Worm (Caenorhabditis elegans) whole organism, L4 larva: Measurements from ENCODE around the gene klo-2.

Experiments used
- F10B5.3 ChIP-seq: sonication (generic microtip); optimal IDR thresholded peaks from 2 replicates; lab custom pipeline; 2016; ENCODE audit warnings: mild to moderate bottlenecking, missing genetic modification characterization, missing compliant biosample characterization
- F26F4.8 ChIP-seq: fragments of 200-800 bp; sonication (Bioruptor generic); conservative IDR thresholded peaks from 2 replicates; pipeline ENCODE4 v1.3.6; 2022; ENCODE audit warnings: missing genetic modification characterization, missing compliant biosample characterization
- F44E2.7 ChIP-seq: fragments of 200-800 bp; sonication (Bioruptor generic); IDR thresholded peaks from 2 replicates; pipeline ENCODE4 v2.1.2; 2022; ENCODE audit warnings: missing genetic modification characterization, missing compliant biosample characterization
- F49E8.2 ChIP-seq: sonication (generic microtip); optimal IDR thresholded peaks from 2 replicates; lab custom pipeline; 2016; ENCODE audit warnings: missing compliant biosample characterization, mild to moderate bottlenecking, missing genetic modification characterization, borderline replicate concordance
- T20F7.1 ChIP-seq: fragments of 200-800 bp; sonication (Bioruptor generic); optimal IDR thresholded peaks from 2 replicates; lab custom pipeline; 2018; ENCODE audit warnings: mild to moderate bottlenecking, missing genetic modification characterization, missing compliant biosample characterization
- T26A8.4 ChIP-seq: fragments of 200-800 bp; sonication (Bioruptor generic); IDR thresholded peaks from 2 replicates; pipeline ENCODE4 v1.3.6; 2022; ENCODE audit warnings: missing genetic modification characterization, missing compliant biosample characterization
- Y48G9A.11 ChIP-seq: fragments of 200-800 bp; sonication (Bioruptor generic); IDR thresholded peaks from 2 replicates; pipeline ENCODE4 v1.3.6; 2022; ENCODE audit warnings: missing genetic modification reagents, missing genetic modification characterization, missing compliant biosample characterization
- Y5F2A.4 ChIP-seq: fragments of 200-800 bp; sonication (Bioruptor generic); optimal IDR thresholded peaks from 2 replicates; lab custom pipeline; 2018; ENCODE audit warnings: mild to moderate bottlenecking, missing genetic modification characterization, missing compliant biosample characterization
- aha-1 ChIP-seq: fragments of 150-350 bp; peaks from one replicate; lab custom pipeline; 2014; ENCODE audit warnings: missing biosample characterization, missing genetic modification characterization
- ama-1 ChIP-seq: fragments of 150-350 bp; optimal IDR thresholded peaks from 2 replicates; lab custom pipeline; 2014; ENCODE audit warnings: inconsistent platforms, mixed read lengths
- arid-1 ChIP-seq: fragments of 200-800 bp; sonication (Bioruptor generic); conservative IDR thresholded peaks from 2 replicates; pipeline ENCODE4 v1.3.6; 2022; ENCODE audit warnings: missing genetic modification reagents, missing genetic modification characterization, missing compliant biosample characterization
- attf-4 ChIP-seq: sonication (generic microtip); optimal IDR thresholded peaks from 3 replicates; lab custom pipeline; 2017; ENCODE audit warnings: missing biosample characterization, missing genetic modification characterization
- ceh-28 ChIP-seq: fragments of 150-350 bp; optimal IDR thresholded peaks from 2 replicates; lab custom pipeline; 2014; ENCODE audit warnings: missing biosample characterization, missing genetic modification reagents, missing genetic modification characterization
- ceh-44 ChIP-seq: fragments of 200-800 bp; sonication (Bioruptor generic); IDR thresholded peaks from 2 replicates; pipeline ENCODE4 v1.3.6; 2022; ENCODE audit warnings: missing genetic modification reagents, missing genetic modification characterization, missing compliant biosample characterization
- ceh-62 ChIP-seq: sonication (generic microtip); optimal IDR thresholded peaks from 2 replicates; lab custom pipeline; 2017; ENCODE audit warnings: missing biosample characterization, missing genetic modification characterization
- ceh-82 ChIP-seq: sonication (generic microtip); optimal IDR thresholded peaks from 2 replicates; lab custom pipeline; 2017; ENCODE audit warnings: missing biosample characterization, missing genetic modification characterization
- ces-1 ChIP-seq: fragments of 150-350 bp; sonication (generic microtip); optimal IDR thresholded peaks from 4 replicates; lab custom pipeline; 2014; ENCODE audit warnings: missing biosample characterization, missing genetic modification reagents, missing genetic modification characterization
- daf-19 ChIP-seq: fragments of 200-800 bp; sonication (Bioruptor generic); conservative IDR thresholded peaks from 2 replicates; pipeline ENCODE4 v1.3.6; 2022; ENCODE audit warnings: missing genetic modification characterization, missing compliant biosample characterization
- dmd-9 ChIP-seq: fragments of 200-800 bp; sonication (Bioruptor generic); IDR thresholded peaks from 2 replicates; pipeline ENCODE4 v1.3.6; 2022; ENCODE audit warnings: missing genetic modification reagents, missing genetic modification characterization, missing compliant biosample characterization
- dpl-1 ChIP-seq: fragments of 150-350 bp; optimal IDR thresholded peaks from 2 replicates; lab custom pipeline; 2014; ENCODE audit warnings: missing biosample characterization, missing genetic modification reagents, missing genetic modification characterization
- egl-27 ChIP-seq: sonication (generic microtip); optimal IDR thresholded peaks from 3 replicates; lab custom pipeline; 2017; ENCODE audit warnings: missing biosample characterization, missing genetic modification reagents, missing genetic modification characterization
- egl-43 ChIP-seq: fragments of 200-800 bp; sonication (Bioruptor generic); IDR thresholded peaks from 2 replicates; pipeline ENCODE4 v1.3.6; 2022; ENCODE audit warnings: missing genetic modification reagents, missing genetic modification characterization, missing compliant biosample characterization
- hif-1 ChIP-seq, 2 experiments: sonication (generic microtip); optimal IDR thresholded peaks; 2 replicates each; lab custom pipeline; 2016 to 2017; ENCODE audit warnings: missing compliant biosample characterization in 2 of 2, missing genetic modification characterization in 2 of 2, missing genetic modification reagents in 2 of 2, missing genotype in 2 of 2, mild to moderate bottlenecking in 1 of 2
- hmg-1.1 ChIP-seq: fragments of 200-800 bp; sonication (Bioruptor generic); IDR thresholded peaks from 2 replicates; pipeline ENCODE4 v1.3.6; 2022; ENCODE audit warnings: missing genetic modification reagents, missing genetic modification characterization, missing compliant biosample characterization
- lin-13 ChIP-seq: fragments of 150-350 bp; optimal IDR thresholded peaks from 2 replicates; lab custom pipeline; 2014; ENCODE audit warnings: missing biosample characterization, missing genetic modification reagents, missing genetic modification characterization
- lin-38 ChIP-seq: fragments of 200-800 bp; sonication (Bioruptor generic); IDR thresholded peaks from 2 replicates; pipeline ENCODE4 v1.3.6; 2022; ENCODE audit warnings: missing genetic modification reagents, missing genetic modification characterization, missing compliant biosample characterization
- lir-3 ChIP-seq: sonication (generic microtip); optimal IDR thresholded peaks from 2 replicates; lab custom pipeline; 2016; ENCODE audit warnings: mild to moderate bottlenecking, missing genetic modification characterization, missing compliant biosample characterization
- lsy-2 ChIP-seq, 2 experiments: fragments of 150-350 bp in 1 of 2; sonication (generic microtip) in 1 of 2; optimal IDR thresholded peaks; 2 replicates each; lab custom pipeline; 2014 to 2017; ENCODE audit warnings: missing biosample characterization in 2 of 2, missing genetic modification characterization in 2 of 2
- madf-9 ChIP-seq: fragments of 200-800 bp; sonication (Bioruptor generic); conservative IDR thresholded peaks from 2 replicates; pipeline ENCODE4 v1.3.6; 2022; ENCODE audit warnings: missing genetic modification reagents, missing genetic modification characterization, missing compliant biosample characterization
- mes-2 ChIP-seq: sonication (generic microtip); optimal IDR thresholded peaks from 2 replicates; lab custom pipeline; 2016; ENCODE audit warnings: missing genotype, mild to moderate bottlenecking, missing genetic modification characterization, missing compliant biosample characterization; ENCODE audit not compliant: poor library complexity, severe bottlenecking
- nhr-111 ChIP-seq: fragments of 200-800 bp; sonication (Bioruptor generic); optimal IDR thresholded peaks from 2 replicates; lab custom pipeline; 2018; ENCODE audit warnings: mild to moderate bottlenecking, missing genetic modification characterization, missing compliant biosample characterization
- nhr-25 ChIP-seq: sonication (generic microtip); optimal IDR thresholded peaks from 2 replicates; lab custom pipeline; 2017; ENCODE audit warnings: missing genetic modification characterization, mild to moderate bottlenecking, missing compliant biosample characterization, antibody characterized with exemption, moderate library complexity, borderline replicate concordance; ENCODE audit not compliant: insufficient read depth
- nhr-42 ChIP-seq: fragments of 200-800 bp; sonication (Bioruptor generic); IDR thresholded peaks from 2 replicates; pipeline ENCODE4 v1.3.6; 2022; ENCODE audit warnings: missing genetic modification characterization, missing compliant biosample characterization
- nhr-76 ChIP-seq: fragments of 150-350 bp; optimal IDR thresholded peaks from 2 replicates; lab custom pipeline; 2014; ENCODE audit warnings: missing biosample characterization, missing genetic modification characterization
- pha-4 ChIP-seq, 2 experiments: fragments of 150-350 bp in 1 of 2; fragments of 200-800 bp in 1 of 2; sonication (Bioruptor generic) in 1 of 2; IDR thresholded peaks in 1 of 2; optimal IDR thresholded peaks in 1 of 2; 2 replicates each; pipeline versions ENCODE4 v1.3.6 to Lab custom; 2014 to 2022; ENCODE audit warnings: missing genetic modification characterization in 2 of 2, missing genetic modification reagents in 2 of 2, missing biosample characterization in 1 of 2, missing compliant biosample characterization in 1 of 2
- php-3 ChIP-seq: fragments of 200-800 bp; sonication (Bioruptor generic); IDR thresholded peaks from 2 replicates; pipeline ENCODE4 v1.3.6; 2022; ENCODE audit warnings: missing genetic modification reagents, missing genetic modification characterization, missing compliant biosample characterization
- sdz-12 ChIP-seq: fragments of 200-800 bp; sonication (Bioruptor generic); optimal IDR thresholded peaks from 2 replicates; lab custom pipeline; 2018; ENCODE audit warnings: mild to moderate bottlenecking, missing genetic modification characterization, missing compliant biosample characterization
- skn-1 ChIP-seq: fragments of 150-350 bp; optimal IDR thresholded peaks from 2 replicates; lab custom pipeline; 2014; ENCODE audit warnings: missing biosample characterization, missing genetic modification characterization
- snpc-4 ChIP-seq: fragments of 150-350 bp; optimal IDR thresholded peaks from 2 replicates; lab custom pipeline; 2014; ENCODE audit warnings: missing biosample characterization, missing genetic modification characterization
- tra-1 ChIP-seq: fragments of 200-800 bp; sonication (Bioruptor generic); IDR thresholded peaks from 2 replicates; pipeline ENCODE4 v1.3.6; 2022; ENCODE audit warnings: missing genetic modification reagents, missing genetic modification characterization, missing compliant biosample characterization
- unc-130 ChIP-seq: sonication (generic microtip); optimal IDR thresholded peaks from 2 replicates; lab custom pipeline; 2016; ENCODE audit warnings: missing genetic modification reagents, missing genetic modification characterization, missing compliant biosample characterization
- ztf-7 ChIP-seq: fragments of 150-350 bp; optimal IDR thresholded peaks from 2 replicates; lab custom pipeline; 2014; ENCODE audit warnings: missing biosample characterization, missing genetic modification characterization

klo-2 gene

DNA sequence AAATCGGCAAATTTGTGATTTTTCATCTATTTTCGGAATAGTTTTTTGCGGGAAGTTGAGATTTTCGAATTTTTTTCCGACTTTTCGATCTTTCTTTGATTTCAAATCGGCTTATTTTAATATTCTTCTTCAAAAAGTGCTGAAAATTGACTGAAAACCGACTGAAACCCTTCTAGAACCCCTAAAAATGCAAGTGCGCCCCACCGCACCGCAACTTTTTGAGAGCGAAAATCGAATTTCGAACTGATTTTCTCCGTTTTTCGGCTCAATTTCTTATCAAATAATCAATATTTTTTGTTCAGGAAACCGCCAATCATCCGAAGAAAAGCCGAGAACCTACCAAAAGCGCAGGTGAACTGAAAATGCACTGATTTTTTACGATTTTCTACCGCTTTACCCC is 31.3 kb downstream of the klo-2 start:
- TF ChIP-seq lin-38 (GFP tag; lab: Robert Waterston, UW), result peak; percentile 62
- no peak for TF ChIP-seq hmg-1.1 (GFP tag; lab: Robert Waterston, UW)
- TF ChIP-seq daf-19 (GFP tag; lab: Robert Waterston, UW), result no peak
- no peak for TF ChIP-seq T20F7.1
- no peak for TF ChIP-seq F26F4.8 (GFP tag; lab: Robert Waterston, UW)
- TF ChIP-seq php-3 (GFP tag; lab: Robert Waterston, UW), result no peak
- TF ChIP-seq ceh-62, result no peak

DNA sequence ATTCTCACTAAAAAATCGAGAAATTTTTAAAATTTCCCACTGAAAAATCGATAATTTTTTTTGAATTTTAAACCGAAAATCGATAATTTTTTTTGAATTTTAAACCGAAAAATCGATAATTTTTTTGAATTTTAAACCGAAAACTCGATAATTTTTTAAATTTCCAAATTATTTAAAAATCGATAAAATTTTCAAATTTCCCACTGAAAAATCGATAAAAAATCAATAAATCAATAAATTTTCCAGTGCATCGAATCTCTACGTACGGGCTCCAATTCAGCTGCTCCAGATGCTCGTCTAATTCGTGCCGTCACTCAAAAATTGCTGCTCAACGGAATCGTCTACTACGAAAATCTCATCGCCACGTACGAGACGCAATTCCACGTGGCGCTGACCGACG is 32.6 kb downstream of the klo-2 start:
- TF ChIP-seq unc-130 (GFP tag; lab: Kevin White, UChicago) (no peak), ceh-28 (peak; percentile 98), dmd-9 (0 out of 2 replicates have a peak, but pooled peaks have one; percentile 24)

DNA sequence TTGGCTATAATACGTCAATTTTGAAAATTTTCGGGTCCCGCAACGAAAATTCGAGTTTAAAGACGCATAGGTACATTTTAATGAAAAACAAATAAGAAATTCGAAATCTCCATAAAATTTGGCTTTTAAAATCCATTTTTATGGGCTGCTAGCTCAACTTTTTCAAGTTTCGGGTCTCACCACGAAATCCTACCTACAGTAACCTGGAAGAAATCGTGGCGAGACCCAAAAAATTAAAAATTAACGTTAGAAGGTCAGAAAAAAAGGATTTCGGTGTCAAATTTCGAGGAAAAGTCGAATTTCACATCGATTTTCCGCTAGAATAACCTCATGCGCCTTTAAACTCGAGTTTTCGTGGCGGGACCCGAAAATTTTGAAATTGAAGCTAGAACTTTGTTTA is 36.2 kb downstream of the klo-2 start:
- TF ChIP-seq nhr-42 (no peak), dpl-1 (no peak), lsy-2 (tag; optimal IDR thresholded peaks at IDR 0.05; lab: Kevin White, UChicago) (peak in 1 of 2 experiments; percentile 68), skn-1 (no peak), Y5F2A.4 (GFP tag; lab: Kevin White, UChicago) (no peak), F10B5.3 (tag; lab: Kevin White, UChicago) (no peak), egl-43 (GFP tag; lab: Robert Waterston, UW) (no peak), snpc-4 (no peak), nhr-25 (no peak), lin-13 (GFP tag; lab: Kevin White, UChicago) (peak; percentile 88), lir-3 (tag; lab: Kevin White, UChicago) (no peak), F49E8.2 (tag; lab: Kevin White, UChicago) (no peak), ceh-62 (no peak)

DNA sequence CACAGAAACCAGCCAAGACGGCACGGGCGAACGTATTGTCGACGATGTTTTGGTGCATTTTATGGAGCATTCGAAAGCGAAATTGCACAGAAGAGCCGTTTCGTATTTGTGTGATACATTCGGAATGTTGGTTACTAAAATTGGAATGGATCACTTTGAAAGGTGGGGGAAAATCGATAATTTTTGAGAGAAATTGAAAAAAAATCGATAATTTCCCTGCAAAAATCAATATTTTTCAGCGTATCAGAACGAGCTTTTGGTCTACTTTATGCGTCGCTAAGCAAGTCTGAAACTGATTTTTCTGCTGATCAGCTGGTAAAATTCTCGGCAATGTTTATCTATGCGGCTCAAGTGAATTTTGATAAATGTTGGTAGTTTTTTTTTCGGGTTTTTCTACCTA is 36.7 kb downstream of the klo-2 start:
- TF ChIP-seq ceh-28, result peak; percentile 77
- no peak for TF ChIP-seq T26A8.4 (GFP tag; lab: Robert Waterston, UW)

DNA sequence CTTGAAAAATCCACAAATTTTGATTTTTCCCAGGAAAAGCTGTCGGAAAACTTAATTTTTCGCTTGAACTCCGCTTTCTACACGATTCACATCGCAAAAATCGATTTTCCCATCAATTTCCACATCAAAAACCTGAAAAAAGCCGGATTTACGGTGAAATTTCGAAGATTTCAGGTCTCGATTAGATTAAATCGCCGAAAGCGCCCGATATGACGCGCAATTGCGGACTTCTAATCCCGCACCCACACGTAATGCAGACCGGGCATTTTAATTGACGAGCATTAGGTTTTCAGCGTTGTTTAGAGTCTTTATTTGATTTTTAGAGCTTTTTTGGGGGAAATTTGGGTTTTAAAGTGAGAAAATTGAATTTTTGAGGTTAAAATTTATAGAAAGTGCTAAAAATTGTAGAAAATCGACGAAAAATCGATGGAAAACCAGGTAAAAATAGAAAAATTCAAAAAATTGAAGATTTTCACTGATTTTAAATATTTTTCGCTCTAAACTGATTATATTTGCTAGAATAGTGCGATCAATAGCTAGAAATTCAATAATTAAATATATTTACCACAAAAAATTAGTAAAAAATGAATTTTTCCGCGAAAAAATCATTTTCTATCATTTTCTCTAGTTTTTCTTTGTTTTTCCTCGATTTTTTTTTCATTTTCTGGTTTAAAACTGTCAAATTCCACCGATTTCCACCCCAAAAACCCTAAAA is 41.2 kb downstream of the klo-2 start, which contains the start of gene Y54F10AL.1:
Y54F10AL.1 (plus strand) TSS at position 665 of the 715 bp plus-strand sequence.
- TF ChIP-seq ztf-7 (tag; lab: Kevin White, UChicago), result no peak
- TF ChIP-seq hif-1 (tag; optimal IDR thresholded peaks at IDR 0.05; lab: Kevin White, UChicago), result no peak
- no peak for TF ChIP-seq skn-1
- TF ChIP-seq lsy-2 (tag; optimal IDR thresholded peaks at IDR 0.05; lab: Kevin White, UChicago), result peak in 1 of 2 experiments; percentile 40
- no peak for TF ChIP-seq egl-43 (GFP tag; lab: Robert Waterston, UW)
- TF ChIP-seq aha-1 (tag; lab: Kevin White, UChicago), result peak; percentile 88
- TF ChIP-seq ceh-82 (tag; lab: Kevin White, UChicago), result no peak
- no peak for TF ChIP-seq F10B5.3 (tag; lab: Kevin White, UChicago)
- no peak for TF ChIP-seq F44E2.7 (GFP tag; lab: Robert Waterston, UW)
- TF ChIP-seq pha-4 (GFP tag; IDR thresholded peaks at IDR 0.05; lab: Robert Waterston, UW), result no peak
- no peak for TF ChIP-seq pha-4 (tag; optimal IDR thresholded peaks at IDR 0.05; lab: Kevin White, UChicago)
- no peak for TF ChIP-seq ces-1
- TF ChIP-seq arid-1 (GFP tag; lab: Robert Waterston, UW), result no peak
- no peak for TF ChIP-seq sdz-12 (GFP tag; lab: Kevin White, UChicago)
- TF ChIP-seq mes-2 (tag; lab: Kevin White, UChicago), result peak; percentile 46
- TF ChIP-seq nhr-42, result no peak
- TF ChIP-seq lir-3 (tag; lab: Kevin White, UChicago), result no peak
- peak; percentile 36 for TF ChIP-seq lin-38 (GFP tag; lab: Robert Waterston, UW)
- TF ChIP-seq madf-9 (GFP tag; lab: Robert Waterston, UW), result no peak
- TF ChIP-seq attf-4, result no peak
- no peak for TF ChIP-seq nhr-111 (GFP tag; lab: Kevin White, UChicago)
- no peak for TF ChIP-seq Y48G9A.11 (GFP tag; lab: Robert Waterston, UW)
- no peak for TF ChIP-seq ceh-44 (GFP tag; lab: Robert Waterston, UW)
- no peak for TF ChIP-seq tra-1 (GFP tag; lab: Robert Waterston, UW)
- peak; percentile 24 for TF ChIP-seq dpl-1
- TF ChIP-seq nhr-76, result no peak
- no peak for TF ChIP-seq egl-27
- TF ChIP-seq ama-1 (lab: Kevin White, UChicago), result no peak
- TF ChIP-seq, all 104 proteins: peak for 5
